Fruit fly (Drosophila melanogaster): ENCODE measurements around the gene 140up.
A peak's percentile ranks its signal among the peaks of the same experiment; 100 is the strongest.

The 140up gene

dm6 chr3R:14125479-14126121 is at the start of gene 140up, which contains the start of gene Polr2B:
140up (minus strand) TSS chr3R:14125548.
Polr2B (plus strand) TSS chr3R:14125791.
- TF ChIP-seq Sin3A (optimal IDR thresholded peaks at IDR 0.05), result no peak
- no peak for TF ChIP-seq insv (optimal IDR thresholded peaks at IDR 0.05)
- TF ChIP-seq ttk (optimal IDR thresholded peaks at IDR 0.05), result no peak
- TF ChIP-seq h (optimal IDR thresholded peaks at IDR 0.05), result peak; percentile 25
- TF ChIP-seq Myc (optimal IDR thresholded peaks at IDR 0.05), result no peak

DNA sequence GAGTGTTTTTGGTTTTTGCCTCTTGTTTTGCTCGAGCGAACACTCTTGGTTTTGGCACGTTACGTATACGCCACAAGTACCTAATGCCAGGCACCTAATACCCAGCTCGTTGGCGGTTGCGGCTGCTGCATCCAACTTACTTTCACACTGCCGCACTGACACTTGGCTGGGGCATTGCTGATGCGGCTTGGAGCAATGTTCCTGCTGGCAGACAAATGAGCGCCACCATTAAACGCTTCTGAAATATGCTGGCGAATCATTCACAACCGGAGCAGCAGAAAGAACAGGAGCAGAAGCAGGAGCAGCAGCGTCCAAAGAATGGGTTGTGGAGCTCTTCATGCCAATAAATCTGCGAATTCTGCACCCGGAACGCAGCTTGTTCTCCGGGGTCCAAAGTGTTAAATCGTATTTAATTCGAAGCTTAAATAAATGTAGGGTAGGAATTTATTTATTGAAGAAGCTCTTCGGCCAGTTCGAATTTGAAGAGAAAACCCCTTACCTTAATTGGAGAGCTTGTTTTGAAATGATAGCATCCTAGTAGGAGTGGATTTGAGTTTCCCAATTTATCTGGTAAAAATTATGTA is 36.9 kb upstream of the 140up start, which contains the start of gene CG3199:
TSS of gene CG3199 (plus strand) at position 534 of the 584 bp plus-strand sequence.
- no peak for TF ChIP-seq insv (optimal IDR thresholded peaks at IDR 0.05)
- no peak for TF ChIP-seq Myc (optimal IDR thresholded peaks at IDR 0.05)
- no peak for TF ChIP-seq Sin3A (optimal IDR thresholded peaks at IDR 0.05)
- TF ChIP-seq ttk (optimal IDR thresholded peaks at IDR 0.05), result no peak

dm6 chr3R:14160178-14160577 is 34.8 kb upstream of the 140up start, which contains the start of gene CG31327:
CG31327 (minus strand) TSS chr3R:14160278.
- TF ChIP-seq Myc (optimal IDR thresholded peaks at IDR 0.05), result no peak
- TF ChIP-seq h (optimal IDR thresholded peaks at IDR 0.05), result no peak
- no peak for TF ChIP-seq insv (optimal IDR thresholded peaks at IDR 0.05)
- no peak for TF ChIP-seq psq (optimal IDR thresholded peaks at IDR 0.05)
- no peak for TF ChIP-seq Sin3A (optimal IDR thresholded peaks at IDR 0.05)
- no peak for TF ChIP-seq ttk (optimal IDR thresholded peaks at IDR 0.05)

dm6 chr3R:14157331-14157730 is 32.0 kb upstream of the 140up start, which contains the start of gene CG31533:
CG31533 (minus strand) TSS chr3R:14157431.
- TF ChIP-seq h (optimal IDR thresholded peaks at IDR 0.05) (no peak), ttk (optimal IDR thresholded peaks at IDR 0.05) (no peak), insv (optimal IDR thresholded peaks at IDR 0.05) (no peak), Myc (optimal IDR thresholded peaks at IDR 0.05) (no peak), psq (optimal IDR thresholded peaks at IDR 0.05) (no peak), Sin3A (optimal IDR thresholded peaks at IDR 0.05) (no peak)

DNA sequence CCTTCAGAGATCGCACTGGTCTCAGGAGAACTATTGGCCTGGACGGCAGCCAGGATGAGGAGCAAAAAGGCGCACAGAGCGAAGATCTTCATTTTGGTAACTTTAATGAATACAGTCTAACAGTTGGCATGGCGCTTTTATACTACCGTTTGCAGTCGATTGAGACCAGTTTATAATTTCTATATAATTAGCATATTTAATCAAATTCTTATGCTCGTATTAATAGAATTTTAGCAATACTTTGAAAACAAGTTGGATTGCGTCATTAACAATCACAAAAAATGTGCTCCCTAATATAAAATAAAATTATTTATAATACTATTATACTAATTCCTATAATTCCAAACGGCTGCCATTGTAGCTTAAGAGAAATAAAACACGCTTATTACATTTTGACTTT is 29.0 kb upstream of the 140up start, which contains the start of gene CG44215:
TSS of gene CG44215 (minus strand) at position 101 of the 400 bp plus-strand sequence.
- TF ChIP-seq h (optimal IDR thresholded peaks at IDR 0.05) (no peak), Sin3A (optimal IDR thresholded peaks at IDR 0.05) (no peak), psq (optimal IDR thresholded peaks at IDR 0.05) (no peak), insv (optimal IDR thresholded peaks at IDR 0.05) (no peak), ttk (optimal IDR thresholded peaks at IDR 0.05) (no peak), Myc (optimal IDR thresholded peaks at IDR 0.05) (no peak)

- TF ChIP-seq Sin3A (optimal IDR thresholded peaks at IDR 0.05), result no peak
- no peak for TF ChIP-seq ttk (optimal IDR thresholded peaks at IDR 0.05)
- TF ChIP-seq h (optimal IDR thresholded peaks at IDR 0.05), result no peak
- no peak for TF ChIP-seq psq (optimal IDR thresholded peaks at IDR 0.05)
Observed at dm6 chr3R:14153729-14154128, 28.4 kb upstream of the 140up start, which contains the start of gene Recs1. Recs1 (minus strand) TSS chr3R:14153829.

DNA sequence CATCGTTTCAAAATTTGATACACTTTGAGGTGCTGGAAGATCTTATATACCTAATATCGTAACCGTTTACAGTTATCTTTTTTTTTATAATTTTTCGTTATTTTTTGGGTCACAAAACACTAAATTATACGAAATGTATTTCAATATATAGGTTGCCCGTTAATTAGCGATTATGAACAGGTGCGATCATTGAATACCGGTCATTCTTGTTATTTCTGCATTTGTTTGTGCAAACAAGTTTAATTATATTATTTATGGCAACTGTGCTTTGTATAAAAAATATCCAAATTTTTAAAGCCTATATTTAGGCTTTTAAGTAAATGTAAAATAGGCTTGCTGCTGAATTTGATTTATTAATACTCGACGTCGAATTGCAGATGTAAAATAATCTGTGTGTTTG is 27.2 kb upstream of the 140up start, which contains the start of gene CG42500:
TSS of gene CG42500 (minus strand) at position 101 of the 400 bp plus-strand sequence.
- no peak for TF ChIP-seq insv (optimal IDR thresholded peaks at IDR 0.05)
- no peak for TF ChIP-seq ttk (optimal IDR thresholded peaks at IDR 0.05)
- no peak for TF ChIP-seq h (optimal IDR thresholded peaks at IDR 0.05)
- TF ChIP-seq Myc (optimal IDR thresholded peaks at IDR 0.05), result no peak
- no peak for TF ChIP-seq Sin3A (optimal IDR thresholded peaks at IDR 0.05)
- no peak for TF ChIP-seq psq (optimal IDR thresholded peaks at IDR 0.05)

DNA sequence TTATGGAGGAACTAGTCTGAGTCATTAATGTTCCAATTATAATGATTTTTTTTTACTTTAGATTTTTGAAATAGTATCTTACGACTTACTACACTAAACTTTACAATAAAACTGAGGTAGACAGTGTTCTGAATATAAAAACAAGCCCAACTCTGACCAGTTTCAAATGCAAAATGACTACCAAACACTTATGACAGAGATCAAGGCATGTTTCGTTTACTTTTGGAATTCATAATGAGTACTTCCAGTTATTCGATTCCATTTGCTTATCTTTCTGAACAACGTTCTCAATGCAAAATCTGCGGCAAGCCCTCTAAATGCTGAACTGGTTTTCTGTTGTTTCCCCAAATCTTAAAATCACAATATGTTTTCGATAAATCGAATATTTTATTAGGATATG is 26.5 kb upstream of the 140up start, which contains the start of gene CG14355:
TSS of gene CG14355 (minus strand) at position 101 of the 400 bp plus-strand sequence.
- TF ChIP-seq h (optimal IDR thresholded peaks at IDR 0.05) (no peak), psq (optimal IDR thresholded peaks at IDR 0.05) (no peak), Myc (optimal IDR thresholded peaks at IDR 0.05) (no peak), insv (optimal IDR thresholded peaks at IDR 0.05) (no peak), Sin3A (optimal IDR thresholded peaks at IDR 0.05) (no peak), ttk (optimal IDR thresholded peaks at IDR 0.05) (no peak)

- TF ChIP-seq Sin3A (optimal IDR thresholded peaks at IDR 0.05), result no peak
- TF ChIP-seq Myc (optimal IDR thresholded peaks at IDR 0.05), result no peak
- no peak for TF ChIP-seq h (optimal IDR thresholded peaks at IDR 0.05)
- no peak for TF ChIP-seq ttk (optimal IDR thresholded peaks at IDR 0.05)
- no peak for TF ChIP-seq insv (optimal IDR thresholded peaks at IDR 0.05)
- TF ChIP-seq psq (optimal IDR thresholded peaks at IDR 0.05), result no peak
Observed at dm6 chr3R:14140912-14141311, 15.6 kb upstream of the 140up start.

DNA sequence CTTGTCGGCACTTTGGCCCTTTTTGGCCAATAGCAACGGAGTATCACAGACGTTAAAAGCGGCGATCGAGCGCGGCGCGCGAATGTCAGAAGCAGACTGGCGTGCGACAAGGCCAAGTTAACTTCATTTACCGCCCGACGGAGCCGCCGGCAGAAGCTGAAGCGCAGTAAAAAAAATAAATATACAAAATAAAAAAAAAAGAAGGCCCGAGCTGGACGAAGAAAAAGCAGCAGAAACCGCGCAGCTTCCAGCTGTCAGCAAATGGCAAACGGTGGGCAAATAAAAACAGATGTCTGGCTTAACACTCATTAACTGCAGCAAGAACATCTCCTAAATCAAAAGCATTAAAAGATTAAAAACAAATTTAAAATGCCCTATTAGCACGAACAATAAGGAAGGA is 6.6 kb upstream of the 140up start, which contains the start of gene CG14356:
TSS of gene CG14356 (minus strand) at position 101 of the 400 bp plus-strand sequence.
- TF ChIP-seq ttk (optimal IDR thresholded peaks at IDR 0.05), result no peak
- no peak for TF ChIP-seq Myc (optimal IDR thresholded peaks at IDR 0.05)
- no peak for TF ChIP-seq insv (optimal IDR thresholded peaks at IDR 0.05)
- TF ChIP-seq Sin3A (optimal IDR thresholded peaks at IDR 0.05), result no peak
- TF ChIP-seq psq (optimal IDR thresholded peaks at IDR 0.05), result no peak

DNA sequence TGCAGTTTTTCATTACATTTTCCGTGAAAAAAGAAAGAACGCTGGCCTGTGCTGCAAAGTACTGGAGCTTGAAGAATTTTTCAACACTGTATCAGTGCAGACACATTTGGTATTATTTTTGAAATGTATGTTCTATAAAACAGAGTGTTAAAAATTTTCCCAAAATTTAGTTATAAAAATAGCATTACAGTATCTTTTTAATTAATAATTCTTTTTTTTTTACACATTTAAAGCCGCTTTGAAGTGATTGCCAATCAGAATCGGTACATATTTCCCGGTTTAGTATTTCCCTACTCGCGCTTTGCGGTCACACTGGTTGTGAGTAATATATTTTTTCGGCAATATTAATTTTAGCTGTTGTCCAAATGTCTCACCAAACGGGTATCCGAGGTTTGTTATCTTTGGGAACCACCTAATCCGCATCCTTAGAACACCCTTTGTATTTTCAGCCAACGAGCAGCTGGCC is 3.0 kb downstream of the 140up start, which contains the start of the genes Abi and twf:
TSS of gene Abi (minus strand) at position 74 of the 466 bp plus-strand sequence.
TSS of gene twf (plus strand) at position 308 of the 466 bp plus-strand sequence.
- TF ChIP-seq Myc (optimal IDR thresholded peaks at IDR 0.05) (no peak), ttk (optimal IDR thresholded peaks at IDR 0.05) (no peak), insv (optimal IDR thresholded peaks at IDR 0.05) (no peak), psq (optimal IDR thresholded peaks at IDR 0.05) (no peak), h (optimal IDR thresholded peaks at IDR 0.05) (no peak), Sin3A (optimal IDR thresholded peaks at IDR 0.05) (no peak)

dm6 chr3R:14118350-14118749 is 7.0 kb downstream of the 140up start, which contains the start of gene Kif19A:
Kif19A (minus strand) TSS chr3R:14118450.
- TF ChIP-seq insv (optimal IDR thresholded peaks at IDR 0.05), result no peak
- TF ChIP-seq psq (optimal IDR thresholded peaks at IDR 0.05), result no peak
- no peak for TF ChIP-seq ttk (optimal IDR thresholded peaks at IDR 0.05)
- TF ChIP-seq Myc (optimal IDR thresholded peaks at IDR 0.05), result no peak
- TF ChIP-seq Sin3A (optimal IDR thresholded peaks at IDR 0.05), result no peak
- no peak for TF ChIP-seq h (optimal IDR thresholded peaks at IDR 0.05)
